Worm (Caenorhabditis elegans) whole organism, late embryonic: Measurements from ENCODE around the gene T23B5.4.
"Not testable (repeated sequence)": the region's sequence is repeated elsewhere in the genome, so short reads cannot be mapped to it uniquely, and the experiment has no call there.

ENCODE experiments used
- C08G9.2 ChIP-seq: sonication (generic microtip); optimal IDR thresholded peaks from 2 replicates; lab custom pipeline; 2016; ENCODE audit warnings: mild to moderate bottlenecking, missing genetic modification characterization, moderate library complexity, missing compliant biosample characterization
- C38D4.7 ChIP-seq: fragments of 200-800 bp; sonication (Bioruptor generic); optimal IDR thresholded peaks from 2 replicates; lab custom pipeline; 2018; ENCODE audit warnings: mild to moderate bottlenecking, missing genetic modification characterization, moderate library complexity, missing compliant biosample characterization
- F13H6.1 ChIP-seq: sonication (generic microtip); optimal IDR thresholded peaks from 2 replicates; lab custom pipeline; 2016; ENCODE audit warnings: missing genetic modification characterization, missing compliant biosample characterization
- K02D7.2 ChIP-seq: sonication (generic microtip); optimal IDR thresholded peaks from 2 replicates; lab custom pipeline; 2017; ENCODE audit warnings: mild to moderate bottlenecking, missing genetic modification characterization, missing compliant biosample characterization
- K09A11.1 ChIP-seq: sonication (generic microtip); optimal IDR thresholded peaks from 2 replicates; lab custom pipeline; 2017; ENCODE audit warnings: antibody characterized with exemption, mild to moderate bottlenecking, missing genetic modification characterization, missing compliant biosample characterization; ENCODE audit not compliant: insufficient read depth
- T23F11.4 ChIP-seq: fragments of 200-800 bp; sonication (Bioruptor generic); optimal IDR thresholded peaks from 2 replicates; lab custom pipeline; 2018; ENCODE audit warnings: mild to moderate bottlenecking, missing genetic modification characterization, missing compliant biosample characterization
- ahr-1 ChIP-seq: sonication (generic microtip); optimal IDR thresholded peaks from 2 replicates; lab custom pipeline; 2016; ENCODE audit warnings: missing genetic modification characterization, missing compliant biosample characterization
- ceh-2 ChIP-seq: sonication (generic microtip); optimal IDR thresholded peaks from 2 replicates; lab custom pipeline; 2016; ENCODE audit warnings: missing genotype, missing genetic modification characterization, missing compliant biosample characterization
- ceh-31 ChIP-seq: sonication (generic microtip); optimal IDR thresholded peaks from 2 replicates; lab custom pipeline; 2016; ENCODE audit warnings: missing genetic modification characterization, missing compliant biosample characterization
- ceh-45 ChIP-seq: fragments of 200-800 bp; sonication (Bioruptor generic); IDR thresholded peaks from 2 replicates; pipeline ENCODE4 v1.3.6; 2022; ENCODE audit warnings: missing genetic modification reagents, missing genetic modification characterization, missing compliant biosample characterization
- ceh-48 ChIP-seq: sonication (generic microtip); optimal IDR thresholded peaks from 2 replicates; lab custom pipeline; 2016; ENCODE audit warnings: missing genetic modification characterization, inconsistent platforms, missing compliant biosample characterization
- dmd-4 ChIP-seq: sonication (generic microtip); optimal IDR thresholded peaks from 2 replicates; lab custom pipeline; 2016; ENCODE audit warnings: borderline replicate concordance, missing genetic modification characterization, missing compliant biosample characterization
- dve-1 ChIP-seq: sonication (generic microtip); optimal IDR thresholded peaks from 2 replicates; lab custom pipeline; 2017; ENCODE audit warnings: antibody characterized with exemption, mild to moderate bottlenecking, missing genetic modification characterization, missing compliant biosample characterization
- elt-2 ChIP-seq: sonication (generic microtip); optimal IDR thresholded peaks from 2 replicates; lab custom pipeline; 2016; ENCODE audit warnings: missing genetic modification reagents, missing genetic modification characterization, missing compliant biosample characterization
- eyg-1 ChIP-seq: sonication (generic microtip); optimal IDR thresholded peaks from 2 replicates; lab custom pipeline; 2016; ENCODE audit warnings: missing genotype, missing genetic modification characterization, missing compliant biosample characterization
- fax-1 ChIP-seq: sonication (generic microtip); optimal IDR thresholded peaks from 2 replicates; lab custom pipeline; 2016; ENCODE audit warnings: missing genotype, missing genetic modification characterization, missing compliant biosample characterization
- fkh-10 ChIP-seq: fragments of 150-350 bp; optimal IDR thresholded peaks from 2 replicates; lab custom pipeline; 2014; ENCODE audit warnings: missing biosample characterization, missing genetic modification reagents, missing genetic modification characterization
- hlh-13 ChIP-seq: fragments of 200-800 bp; sonication (Bioruptor generic); optimal IDR thresholded peaks from 2 replicates; lab custom pipeline; 2018; ENCODE audit warnings: mild to moderate bottlenecking, missing genetic modification characterization, missing compliant biosample characterization
- hlh-15 ChIP-seq: sonication (generic microtip); optimal IDR thresholded peaks from 2 replicates; lab custom pipeline; 2016; ENCODE audit warnings: missing genetic modification characterization, missing compliant biosample characterization
- hlh-30 ChIP-seq: sonication (generic microtip); optimal IDR thresholded peaks from 2 replicates; lab custom pipeline; 2017; ENCODE audit warnings: antibody characterized with exemption, missing genetic modification characterization, missing compliant biosample characterization; ENCODE audit not compliant: insufficient read depth
- hlh-6 ChIP-seq: sonication (generic microtip); optimal IDR thresholded peaks from 2 replicates; lab custom pipeline; 2016; ENCODE audit warnings: missing genotype, missing genetic modification characterization, missing compliant biosample characterization
- hlh-8 ChIP-seq: sonication (generic microtip); optimal IDR thresholded peaks from 2 replicates; lab custom pipeline; 2016; ENCODE audit warnings: missing genotype, missing genetic modification characterization, missing compliant biosample characterization
- lim-6 ChIP-seq: sonication (generic microtip); optimal IDR thresholded peaks from 2 replicates; lab custom pipeline; 2016; ENCODE audit warnings: missing genetic modification characterization, missing compliant biosample characterization
- lin-11 ChIP-seq: fragments of 200-800 bp; sonication (Bioruptor generic); optimal IDR thresholded peaks from 2 replicates; lab custom pipeline; 2018; ENCODE audit warnings: mild to moderate bottlenecking, missing genetic modification characterization, missing compliant biosample characterization
- nfya-1 ChIP-seq: sonication (generic microtip); optimal IDR thresholded peaks from 2 replicates; lab custom pipeline; 2017; ENCODE audit warnings: missing genetic modification characterization, mild to moderate bottlenecking, missing compliant biosample characterization, antibody characterized with exemption, moderate library complexity
- nhr-11 ChIP-seq: fragments of 150-350 bp; optimal IDR thresholded peaks from 2 replicates; lab custom pipeline; 2014; ENCODE audit warnings: missing biosample characterization, missing genetic modification characterization
- npax-4 ChIP-seq: sonication (generic microtip); optimal IDR thresholded peaks from 2 replicates; lab custom pipeline; 2016; ENCODE audit warnings: missing genetic modification characterization, missing compliant biosample characterization
- odd-2 ChIP-seq: sonication (generic microtip); optimal IDR thresholded peaks from 2 replicates; lab custom pipeline; 2017; ENCODE audit warnings: antibody characterized with exemption, mild to moderate bottlenecking, missing genetic modification characterization, missing compliant biosample characterization
- pag-3 ChIP-seq: sonication (generic microtip); optimal IDR thresholded peaks from 2 replicates; lab custom pipeline; 2016; ENCODE audit warnings: missing compliant biosample characterization, missing genetic modification characterization, borderline replicate concordance
- pat-9 ChIP-seq: fragments of 200-800 bp; sonication (Bioruptor generic); optimal IDR thresholded peaks from 2 replicates; lab custom pipeline; 2018; ENCODE audit warnings: mild to moderate bottlenecking, missing genetic modification characterization, moderate library complexity, missing compliant biosample characterization
- pha-2 ChIP-seq: sonication (generic microtip); optimal IDR thresholded peaks from 2 replicates; lab custom pipeline; 2017; ENCODE audit warnings: mild to moderate bottlenecking, missing genetic modification characterization, missing compliant biosample characterization
- rnt-1 ChIP-seq: sonication (generic microtip); optimal IDR thresholded peaks from 2 replicates; lab custom pipeline; 2016; ENCODE audit warnings: missing genetic modification characterization, missing compliant biosample characterization
- sdc-2 ChIP-seq: sonication (generic microtip); optimal IDR thresholded peaks from 2 replicates; lab custom pipeline; 2016; ENCODE audit warnings: missing genotype, missing genetic modification characterization, missing compliant biosample characterization
- sox-2 ChIP-seq: fragments of 200-800 bp; sonication (Bioruptor generic); IDR thresholded peaks from 2 replicates; pipeline ENCODE4 v1.3.6; 2022; ENCODE audit warnings: missing genetic modification reagents, missing genetic modification characterization, missing compliant biosample characterization
- sox-4 ChIP-seq: sonication (generic microtip); optimal IDR thresholded peaks from 2 replicates; lab custom pipeline; 2017; ENCODE audit warnings: mild to moderate bottlenecking, missing genetic modification characterization, inconsistent platforms, missing compliant biosample characterization
- tbx-2 ChIP-seq: sonication (generic microtip); optimal IDR thresholded peaks from 2 replicates; lab custom pipeline; 2016; ENCODE audit warnings: missing genetic modification characterization, missing compliant biosample characterization
- tbx-7 ChIP-seq: sonication (generic microtip); optimal IDR thresholded peaks from 2 replicates; lab custom pipeline; 2016; ENCODE audit warnings: missing genotype, missing genetic modification characterization, missing compliant biosample characterization
- ttx-3 ChIP-seq: sonication (generic microtip); optimal IDR thresholded peaks from 2 replicates; lab custom pipeline; 2016; ENCODE audit warnings: missing genetic modification reagents, missing genetic modification characterization, missing compliant biosample characterization
- unc-42 ChIP-seq: sonication (generic microtip); optimal IDR thresholded peaks from 2 replicates; lab custom pipeline; 2016; ENCODE audit warnings: missing genotype, missing genetic modification characterization, missing compliant biosample characterization
- unc-55 ChIP-seq: sonication (generic microtip); optimal IDR thresholded peaks from 2 replicates; lab custom pipeline; 2017; ENCODE audit warnings: missing biosample characterization, missing genetic modification reagents, missing genetic modification characterization
- unc-86 ChIP-seq: sonication (generic microtip); optimal IDR thresholded peaks from 2 replicates; lab custom pipeline; 2016; ENCODE audit warnings: missing genetic modification characterization, missing compliant biosample characterization
- ztf-16 ChIP-seq: sonication (generic microtip); optimal IDR thresholded peaks from 2 replicates; lab custom pipeline; 2017; ENCODE audit warnings: missing genetic modification characterization, missing compliant biosample characterization

The T23B5.4 gene

ce11 chrIV:12677137-12677536 lies 2.3 kb downstream of the T23B5.4 start, which contains the start of gene T23B5.6:
T23B5.6 (minus strand) TSS chrIV:12677237.
- TF ChIP-seq sdc-2 (tag; lab: Kevin White, UChicago); ztf-16; unc-86 (tag; lab: Kevin White, UChicago): not testable (repeated sequence)

- no peak for TF ChIP-seq K09A11.1
- no peak for TF ChIP-seq K02D7.2
- TF ChIP-seq fax-1 (tag; lab: Kevin White, UChicago) = no peak
- TF ChIP-seq unc-86 (tag; lab: Kevin White, UChicago) = no peak
- no peak for TF ChIP-seq nhr-11 (tag; lab: Kevin White, UChicago)
- peak; percentile 51 for TF ChIP-seq ceh-31 (tag; lab: Kevin White, UChicago)
- TF ChIP-seq sox-2 (GFP tag; lab: Robert Waterston, UW) = no peak
- TF ChIP-seq ceh-48 (tag; lab: Kevin White, UChicago) = no peak
- TF ChIP-seq hlh-13 (GFP tag; lab: Kevin White, UChicago) = no peak
- peak; percentile 28 for TF ChIP-seq C08G9.2
- no peak for TF ChIP-seq F13H6.1 (tag; lab: Kevin White, UChicago)
- TF ChIP-seq ceh-2 (tag; lab: Kevin White, UChicago) = no peak
Measured at ce11 chrIV:12684341-12684740, 9.5 kb downstream of the T23B5.4 start, which contains the start of gene prmt-9. prmt-9 (minus strand) TSS chrIV:12684378.

ce11 chrIV:12684826-12685594 lies 10.2 kb downstream of the T23B5.4 start:
- TF ChIP-seq tbx-7 (tag; lab: Kevin White, UChicago) = no peak
- no peak for TF ChIP-seq sdc-2 (tag; lab: Kevin White, UChicago)
- no peak for TF ChIP-seq C38D4.7 (GFP tag; lab: Kevin White, UChicago)
- TF ChIP-seq lim-6 (tag; lab: Kevin White, UChicago) = no peak
- no peak for TF ChIP-seq pat-9 (tag; lab: Kevin White, UChicago)
- no peak for TF ChIP-seq ttx-3 (tag; lab: Kevin White, UChicago)
- no peak for TF ChIP-seq hlh-6 (tag; lab: Kevin White, UChicago)
- no peak for TF ChIP-seq dmd-4
- TF ChIP-seq lin-11 = no peak
- TF ChIP-seq rnt-1 (tag; lab: Kevin White, UChicago) = no peak
- no peak for TF ChIP-seq ceh-45 (GFP tag; lab: Robert Waterston, UW)
- no peak for TF ChIP-seq npax-4
- TF ChIP-seq ztf-16 = no peak
- TF ChIP-seq ahr-1 = no peak
- TF ChIP-seq hlh-15 = no peak
- no peak for TF ChIP-seq sox-4 (tag; lab: Kevin White, UChicago)
- no peak for TF ChIP-seq eyg-1
- no peak for TF ChIP-seq C08G9.2

- peak; percentile 32 for TF ChIP-seq ceh-31 (tag; lab: Kevin White, UChicago)
- no peak for TF ChIP-seq pha-2 (tag; lab: Kevin White, UChicago)
- peak; percentile 11 for TF ChIP-seq nfya-1
- no peak for TF ChIP-seq npax-4
- TF ChIP-seq ceh-48 (tag; lab: Kevin White, UChicago) = no peak
- no peak for TF ChIP-seq elt-2 (tag; lab: Kevin White, UChicago)
- TF ChIP-seq hlh-30 (tag; lab: Kevin White, UChicago) = peak; percentile 71
- TF ChIP-seq unc-42 (tag; lab: Kevin White, UChicago) = no peak
- TF ChIP-seq odd-2 (tag; lab: Kevin White, UChicago) = no peak
- TF ChIP-seq fkh-10 (GFP tag; lab: Kevin White, UChicago) = no peak
- no peak for TF ChIP-seq T23F11.4 (GFP tag; lab: Kevin White, UChicago)
- TF ChIP-seq ceh-2 (tag; lab: Kevin White, UChicago) = no peak
- TF ChIP-seq dve-1 (tag; lab: Kevin White, UChicago) = no peak
- no peak for TF ChIP-seq hlh-13 (GFP tag; lab: Kevin White, UChicago)
- TF ChIP-seq pag-3 (tag; lab: Kevin White, UChicago) = no peak
- no peak for TF ChIP-seq rnt-1 (tag; lab: Kevin White, UChicago)
- no peak for TF ChIP-seq C38D4.7 (GFP tag; lab: Kevin White, UChicago)
- TF ChIP-seq unc-55 (GFP tag; lab: Kevin White, UChicago) = peak; percentile 60
- no peak for TF ChIP-seq tbx-2 (tag; lab: Kevin White, UChicago)
- TF ChIP-seq lim-6 (tag; lab: Kevin White, UChicago) = no peak
- TF ChIP-seq hlh-8 (tag; lab: Kevin White, UChicago) = peak; percentile 87
- no peak for TF ChIP-seq tbx-7 (tag; lab: Kevin White, UChicago)
Measured at ce11 chrIV:12685827-12686226, 11.0 kb downstream of the T23B5.4 start.
